Fruit fly (Drosophila melanogaster): Measurements from ENCODE around the gene Vps24.

The Vps24 gene

DNA sequence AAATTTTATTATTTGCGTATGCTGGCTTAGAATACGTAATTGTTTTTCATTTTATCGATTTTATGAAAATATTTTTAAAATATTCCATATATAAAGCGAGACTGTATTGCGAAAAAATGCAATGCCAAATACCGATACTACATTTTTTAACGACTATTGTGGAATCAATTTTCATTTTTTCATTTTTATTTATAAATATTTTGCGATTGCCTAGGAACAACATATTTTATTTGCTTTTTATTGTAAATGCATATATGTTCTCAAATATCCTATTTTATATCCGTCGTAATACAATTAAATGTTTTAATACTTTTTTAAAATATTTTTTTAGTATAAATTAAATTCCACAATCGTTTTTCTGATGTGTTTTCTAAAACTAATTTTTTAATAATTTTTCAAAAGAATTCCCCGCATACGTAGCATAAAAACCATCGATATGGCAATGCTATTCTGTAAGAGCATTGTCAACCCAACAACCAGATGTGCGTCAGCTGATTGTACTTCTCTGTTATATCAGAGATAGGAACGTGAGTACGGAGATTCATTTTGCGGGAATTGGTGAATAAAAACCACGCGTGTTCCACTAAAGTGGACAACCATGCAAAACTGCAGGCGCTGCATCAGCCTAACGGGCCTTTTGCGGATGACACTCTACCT lies 448 bp upstream of the Vps24 start, which contains the start of gene Suv3 (continued):
- TF ChIP-seq CG32767 (GFP tag; IDR thresholded peaks at IDR 0.05), result no peak
- TF ChIP-seq CG1602 (GFP tag; optimal IDR thresholded peaks at IDR 0.05), result no peak
- TF ChIP-seq CG11695 (GFP tag; IDR thresholded peaks at IDR 0.05), result no peak; the same call in 2 of the 3 replicates
- TF ChIP-seq lmd (GFP tag; IDR thresholded peaks at IDR 0.05), result no peak; the same call in 1 of the 2 replicates
- TF ChIP-seq Mad (GFP tag; optimal IDR thresholded peaks at IDR 0.05), result no peak
- no peak for TF ChIP-seq mirr (GFP tag; optimal IDR thresholded peaks at IDR 0.05)
- peak; percentile 60 for TF ChIP-seq phol (tag; optimal IDR thresholded peaks at IDR 0.05)
- TF ChIP-seq Nf-YB (GFP tag; optimal IDR thresholded peaks at IDR 0.05), result peak; percentile 8
- no peak for TF ChIP-seq Rx (GFP tag; IDR thresholded peaks at IDR 0.05)
- TF ChIP-seq fd102C (GFP tag; optimal IDR thresholded peaks at IDR 0.05), result no peak
- TF ChIP-seq CoRest (tag; optimal IDR thresholded peaks at IDR 0.05), result peak; percentile 74
- TF ChIP-seq CG12155 (GFP tag; optimal IDR thresholded peaks at IDR 0.05), result no peak
- no peak for TF ChIP-seq CG17802 (tag; optimal IDR thresholded peaks at IDR 0.05)
- TF ChIP-seq CG14710 (tag; optimal IDR thresholded peaks at IDR 0.05), result peak; percentile 44
- peak; percentile 83 for TF ChIP-seq CG9215 (GFP tag; IDR thresholded peaks at IDR 0.05)
- no peak for TF ChIP-seq CG10462 (GFP tag; optimal IDR thresholded peaks at IDR 0.05)
- TF ChIP-seq Fer1 (GFP tag; optimal IDR thresholded peaks at IDR 0.05), result no peak
- no peak for TF ChIP-seq CG10654 (GFP tag; optimal IDR thresholded peaks at IDR 0.05)
- no peak for TF ChIP-seq HLHmδ (GFP tag; optimal IDR thresholded peaks at IDR 0.05)
- no peak for TF ChIP-seq hkb (optimal IDR thresholded peaks at IDR 0.05)
- peak; percentile 38; the same call in 1 of the 2 replicates for TF ChIP-seq hkb (GFP tag; IDR thresholded peaks at IDR 0.05)
- TF ChIP-seq PHDP (tag; optimal IDR thresholded peaks at IDR 0.05), result peak; percentile 2
- no peak for TF ChIP-seq nom (GFP tag; optimal IDR thresholded peaks at IDR 0.05)
- no peak for TF ChIP-seq CG43689 (GFP tag; IDR thresholded peaks at IDR 0.05)
- TF ChIP-seq tio (GFP tag; optimal IDR thresholded peaks at IDR 0.05), result no peak
- TF ChIP-seq schlank (tag; optimal IDR thresholded peaks at IDR 0.05), result no peak
- TF ChIP-seq bab2 (GFP tag; optimal IDR thresholded peaks at IDR 0.05), result no peak
- no peak; the same call in 2 of the 3 replicates for TF ChIP-seq tgo (GFP tag; IDR thresholded peaks at IDR 0.05)
- no peak for TF ChIP-seq sqz (GFP tag; optimal IDR thresholded peaks at IDR 0.05)
- no peak for TF ChIP-seq oc (tag; optimal IDR thresholded peaks at IDR 0.05)
- TF ChIP-seq CG10209 (GFP tag; optimal IDR thresholded peaks at IDR 0.05), result peak; percentile 17
- TF ChIP-seq CG18011 (GFP tag; optimal IDR thresholded peaks at IDR 0.05), result no peak
- no peak for TF ChIP-seq gsb (GFP tag; IDR thresholded peaks at IDR 0.05)
- TF ChIP-seq eyg (GFP tag; optimal IDR thresholded peaks at IDR 0.05), result no peak
- no peak for TF ChIP-seq h (optimal IDR thresholded peaks at IDR 0.05)
- no peak for TF ChIP-seq pum (GFP tag; optimal IDR thresholded peaks at IDR 0.05)
- no peak for TF ChIP-seq ranshi (GFP tag; IDR thresholded peaks at IDR 0.05)
- no peak for TF ChIP-seq Doc2 (GFP tag; IDR thresholded peaks at IDR 0.05)
- no peak for TF ChIP-seq Taf1 (GFP tag; IDR thresholded peaks at IDR 0.05)
- TF ChIP-seq fd96Cb (tag; optimal IDR thresholded peaks at IDR 0.05), result peak; percentile 22
- TF ChIP-seq sob (GFP tag; IDR thresholded peaks at IDR 0.05), result 0 out of 2 replicates have a peak, but pooled peaks have one; percentile 23
- no peak for TF ChIP-seq CG4707 (GFP tag; optimal IDR thresholded peaks at IDR 0.05)
- no peak for TF ChIP-seq HmgD (GFP tag; optimal IDR thresholded peaks at IDR 0.05)
- TF ChIP-seq az2 (GFP tag; optimal IDR thresholded peaks at IDR 0.05), result peak; percentile 26
- no peak for TF ChIP-seq abd-A (tag; optimal IDR thresholded peaks at IDR 0.05)
- peak; percentile 31 for TF ChIP-seq CG2120 (GFP tag; optimal IDR thresholded peaks at IDR 0.05)
- TF ChIP-seq CG7928 (GFP tag; optimal IDR thresholded peaks at IDR 0.05), result no peak
- TF ChIP-seq Tbp (GFP tag; optimal IDR thresholded peaks at IDR 0.05), result no peak
- peak; percentile 29; the same call in 1 of the 2 replicates for TF ChIP-seq al (GFP tag; IDR thresholded peaks at IDR 0.05)
- TF ChIP-seq Rfx (GFP tag; IDR thresholded peaks at IDR 0.05), result peak; percentile 62; the same call in 1 of the 2 replicates
- no peak for TF ChIP-seq gce (GFP tag; IDR thresholded peaks at IDR 0.05)
- TF ChIP-seq Dip3 (GFP tag; optimal IDR thresholded peaks at IDR 0.05), result no peak
